Worm (Caenorhabditis elegans): ENCODE measurements around the gene tax-4.

Gene tax-4

ce11 chrIII:9199605-9200004 lies 18.3 kb downstream of the tax-4 start, which contains the start of gene ZC84.6 (continued):
- TF ChIP-seq sptf-2 (GFP tag; optimal IDR thresholded peaks at IDR 0.05) = no peak

ce11 chrIII:9201977-9202376 lies 20.6 kb downstream of the tax-4 start:
- no peak for TF ChIP-seq efl-1 (GFP tag; optimal IDR thresholded peaks at IDR 0.05)
- no peak for TF ChIP-seq T07F8.4 (tag; optimal IDR thresholded peaks at IDR 0.05)
- no peak for TF ChIP-seq F23B12.7 (tag; optimal IDR thresholded peaks at IDR 0.05; ENCODE audit: insufficient read depth)
- TF ChIP-seq akir-1 (GFP tag; optimal IDR thresholded peaks at IDR 0.05) = no peak

ce11 chrIII:9206185-9206584 lies 24.8 kb downstream of the tax-4 start, which contains the start of gene ZC84.1:
ZC84.1 (minus strand) TSS chrIII:9206285.
- no peak for TF ChIP-seq hmg-1.2 (GFP tag; IDR thresholded peaks at IDR 0.05)
- TF ChIP-seq die-1 (tag; optimal IDR thresholded peaks at IDR 0.05) = no peak
- TF ChIP-seq nhr-27 (tag; optimal IDR thresholded peaks at IDR 0.05) = no peak
- TF ChIP-seq F39B2.1 (GFP tag; IDR thresholded peaks at IDR 0.05) = no peak
- no peak for TF ChIP-seq Y79H2A.3 (GFP tag; conservative IDR thresholded peaks at IDR 0.05)
- no peak for TF ChIP-seq dpff-1 (tag; optimal IDR thresholded peaks at IDR 0.05)

- no peak for TF ChIP-seq aptf-3 (GFP tag; IDR thresholded peaks at IDR 0.05)
Measured at ce11 chrIII:9215367-9215766, 34.0 kb downstream of the tax-4 start, which contains the start of gene npr-29. npr-29 (minus strand) TSS chrIII:9215467.

- TF ChIP-seq F57C9.4 (tag; optimal IDR thresholded peaks at IDR 0.05) = no peak
- no peak for TF ChIP-seq sea-2 (GFP tag; IDR thresholded peaks at IDR 0.05)
- no peak for TF ChIP-seq ztf-26 (tag; optimal IDR thresholded peaks at IDR 0.05)
- TF ChIP-seq hrde-1 (tag; optimal IDR thresholded peaks at IDR 0.05; ENCODE audit: borderline replicate concordance) = peak; percentile 75
- 0 out of 2 replicates have a peak, but pooled peaks have one; percentile 26 for TF ChIP-seq madf-3 (GFP tag; IDR thresholded peaks at IDR 0.05)
- no peak for TF ChIP-seq hlh-26 (GFP tag; conservative IDR thresholded peaks at IDR 0.05)
- no peak for TF ChIP-seq lin-54 (GFP tag; optimal IDR thresholded peaks at IDR 0.05)
- peak; percentile 31 for TF ChIP-seq xnd-1 (tag; optimal IDR thresholded peaks at IDR 0.05)
- TF ChIP-seq egl-18 (GFP tag; IDR thresholded peaks at IDR 0.05) = no peak
- TF ChIP-seq hsf-1 (GFP tag; IDR thresholded peaks at IDR 0.05) = peak; percentile 50; the same call in 1 of the 2 replicates
Measured at ce11 chrIII:9224986-9225385, 43.6 kb downstream of the tax-4 start.

- TF ChIP-seq unc-130 (GFP tag; optimal IDR thresholded peaks at IDR 0.05) (no peak), D2030.7 (GFP tag; IDR thresholded peaks at IDR 0.05) (0 out of 2 replicates have a peak, but pooled peaks have one; percentile 30), lin-54 (GFP tag; optimal IDR thresholded peaks at IDR 0.05) (peak; percentile 38), madf-6 (GFP tag; IDR thresholded peaks at IDR 0.05) (peak; percentile 34; the same call in 1 of the 2 replicates), ama-1 (optimal IDR thresholded peaks at IDR 0.05) (no peak), ama-1 (GFP tag; optimal IDR thresholded peaks at IDR 0.05) (no peak), pbrm-1 (GFP tag; IDR thresholded peaks at IDR 0.05) (0 out of 2 replicates have a peak, but pooled peaks have one; percentile 7), attf-3 (GFP tag; conservative IDR thresholded peaks at IDR 0.05) (no peak), dpl-1 (GFP tag; optimal IDR thresholded peaks at IDR 0.05) (peak; percentile 57), efl-1 (GFP tag; optimal IDR thresholded peaks at IDR 0.05) (peak; percentile 84), attf-5 (GFP tag; optimal IDR thresholded peaks at IDR 0.05) (peak; percentile 1), rcor-1 (GFP tag; IDR thresholded peaks at IDR 0.05) (no peak), B0035.1 (tag; optimal IDR thresholded peaks at IDR 0.05) (no peak), mcd-1 (GFP tag; IDR thresholded peaks at IDR 0.05) (peak; percentile 79), dox-1 (GFP tag; IDR thresholded peaks at IDR 0.05) (0 out of 2 replicates have a peak, but pooled peaks have one; percentile 3), nhr-80 (tag; optimal IDR thresholded peaks at IDR 0.05) (peak; percentile 20), ZK185.1 (tag; optimal IDR thresholded peaks at IDR 0.05; ENCODE audit: poor library complexity, severe bottlenecking) (peak; percentile 22), B0336.3 (GFP tag; IDR thresholded peaks at IDR 0.05) (peak; percentile 35; the same call in 1 of the 2 replicates)
Measured at ce11 chrIII:9228190-9228589, 46.8 kb downstream of the tax-4 start.

Data from whole organism, young adult.